Worm (Caenorhabditis elegans): ENCODE measurements around the gene R160.2.

DNA sequence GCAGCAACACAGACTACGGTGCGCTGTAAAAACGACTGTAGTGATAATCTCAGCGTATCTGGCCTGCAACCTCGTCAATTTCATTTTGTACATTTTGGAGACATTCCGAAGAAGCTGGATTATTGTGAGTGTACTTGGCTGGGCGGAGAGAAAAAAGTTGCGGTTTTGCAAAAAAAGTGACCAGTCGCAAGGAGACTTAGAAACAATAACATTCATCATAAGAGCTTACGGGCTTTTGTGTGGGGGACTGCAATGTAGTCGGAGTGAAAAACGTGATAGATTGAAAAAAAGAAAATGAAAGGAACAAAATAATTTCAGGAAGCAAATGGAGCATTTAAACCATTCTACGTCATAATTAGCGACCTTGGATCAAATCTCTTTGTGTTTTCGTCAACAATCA is 31.8 kb upstream of the R160.2 start:
- TF ChIP-seq nhr-179 (tag; optimal IDR thresholded peaks at IDR 0.05) (no peak), pbrm-1 (GFP tag; IDR thresholded peaks at IDR 0.05) (no peak), snpc-1.3 (tag; optimal IDR thresholded peaks at IDR 0.05; ENCODE audit: insufficient read depth) (no peak), ama-1 (optimal IDR thresholded peaks at IDR 0.05) (no peak), ama-1 (GFP tag; optimal IDR thresholded peaks at IDR 0.05) (no peak), dpl-1 (GFP tag; optimal IDR thresholded peaks at IDR 0.05) (no peak), ztf-18 (tag; optimal IDR thresholded peaks at IDR 0.05) (no peak), tlf-1 (GFP tag; optimal IDR thresholded peaks at IDR 0.05) (no peak), sea-2 (GFP tag; IDR thresholded peaks at IDR 0.05) (no peak), K11D2.4 (GFP tag; IDR thresholded peaks at IDR 0.05) (no peak), zim-3 (tag; optimal IDR thresholded peaks at IDR 0.05) (no peak), ceh-40 (GFP tag; IDR thresholded peaks at IDR 0.05) (no peak), dox-1 (GFP tag; IDR thresholded peaks at IDR 0.05) (no peak)

Measured in whole organism, young adult.